Fruit fly (Drosophila melanogaster) whole organism, pupa: ENCODE data around the gene Cyp12a5.

Experiments used
- CG10348 ChIP-seq: fragments of 200-800 bp; sonication (Bioruptor generic); IDR thresholded peaks from 2 replicates; pipeline ENCODE4 v1.3.6; 2022; ENCODE audit warnings: missing biosample characterization, missing genetic modification characterization
- CG14655 ChIP-seq: fragments of 200-800 bp; sonication (Bioruptor generic); optimal IDR thresholded peaks from 3 replicates; lab custom pipeline; 2017; ENCODE audit warnings: mild to moderate bottlenecking, missing biosample characterization, missing genetic modification reagents, missing genetic modification characterization
- CG17806 ChIP-seq: fragments of 200-800 bp; sonication (Bioruptor generic); optimal IDR thresholded peaks from 2 replicates; lab custom pipeline; 2018; ENCODE audit warnings: missing biosample characterization, mild to moderate bottlenecking, missing genetic modification characterization, moderate library complexity
- CG32121 ChIP-seq: fragments of 200-800 bp; sonication (Bioruptor generic); IDR thresholded peaks from 2 replicates; pipeline ENCODE4 v1.3.6; 2022; ENCODE audit warnings: missing biosample characterization, missing genetic modification characterization
- D1 ChIP-seq: fragments of 200-800 bp; sonication (Bioruptor generic); optimal IDR thresholded peaks from 2 replicates; lab custom pipeline; 2018; ENCODE audit warnings: missing biosample characterization, mild to moderate bottlenecking, missing genetic modification characterization, moderate library complexity
- Pif1B ChIP-seq: fragments of 200-800 bp; sonication (Bioruptor generic); optimal IDR thresholded peaks from 3 replicates; lab custom pipeline; 2016; ENCODE audit warnings: missing biosample characterization, missing genetic modification characterization
- fd96Ca ChIP-seq: fragments of 200-800 bp; sonication (Bioruptor generic); IDR thresholded peaks from 3 replicates; pipeline ENCODE4 v1.3.6; 2022; ENCODE audit warnings: missing biosample characterization, missing genetic modification characterization
- gl ChIP-seq: fragments of 200-800 bp; sonication (Bioruptor generic); optimal IDR thresholded peaks from 2 replicates; lab custom pipeline; 2018; ENCODE audit warnings: missing biosample characterization, mild to moderate bottlenecking, missing genetic modification characterization

dm6 chr3R:19147511-19148239 lies 15.2 kb downstream of the Cyp12a5 start, which contains the start of gene Ppcs:
- TF ChIP-seq CG32121 (GFP tag; lab: Robert Waterston, UW) (peak; percentile 82), gl (tag; lab: Kevin White, UChicago) (peak; percentile 94), CG17806 (tag; lab: Kevin White, UChicago) (peak; percentile 40), D1 (tag; lab: Kevin White, UChicago) (no peak), fd96Ca (GFP tag; lab: Robert Waterston, UW) (peak; percentile 74), CG10348 (GFP tag; lab: Robert Waterston, UW) (0 out of 2 replicates have a peak, but pooled peaks have one; percentile 7), CG14655 (peak; percentile 82), Pif1B (GFP tag; lab: Kevin White, UChicago) (peak; percentile 84)
